Worm (Caenorhabditis elegans): ENCODE measurements around the gene clec-33.

DNA sequence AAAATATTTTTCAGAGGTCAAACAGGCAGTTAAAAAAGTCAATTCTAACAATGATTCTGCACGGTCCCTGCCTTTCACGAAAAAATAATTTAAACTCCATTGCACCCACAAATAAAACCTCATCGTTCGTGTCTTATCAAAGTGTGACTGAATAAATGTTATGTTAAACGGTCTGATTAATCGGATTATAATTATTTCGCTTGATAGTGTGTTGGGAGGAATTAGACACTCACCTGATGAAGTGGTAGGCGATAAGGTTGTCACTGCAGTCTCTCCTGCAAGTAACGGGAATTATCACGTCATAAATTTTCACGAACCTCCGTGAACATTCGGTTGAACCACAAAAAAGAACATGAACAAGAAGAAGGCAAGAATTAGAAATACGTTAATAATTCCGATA, 29.4 kb downstream of the clec-33 start:
- no peak for TF ChIP-seq ztf-4 (tag; optimal IDR thresholded peaks at IDR 0.05)
- no peak for TF ChIP-seq zag-1 (tag; optimal IDR thresholded peaks at IDR 0.05)
- no peak for TF ChIP-seq fos-1 (tag; optimal IDR thresholded peaks at IDR 0.05)
